Worm (Caenorhabditis elegans): ENCODE results near the gene ppk-3.

ce11 chrX:12982725-12983124 lies 7.3 kb upstream of the ppk-3 start:
- no peak for TF ChIP-seq flt-1 (GFP tag; IDR thresholded peaks at IDR 0.05)
- no peak for TF ChIP-seq cog-1 (tag; optimal IDR thresholded peaks at IDR 0.05)
- TF ChIP-seq ref-1 (GFP tag; conservative IDR thresholded peaks at IDR 0.05): no peak
- TF ChIP-seq ztf-29 (GFP tag; IDR thresholded peaks at IDR 0.05): no peak
- TF ChIP-seq klf-2 (GFP tag; conservative IDR thresholded peaks at IDR 0.05): no peak

All from whole organism, midembryonic.